Worm (Caenorhabditis elegans) whole organism, early embryonic: ENCODE data around the gene C47E8.1.

Source experiments
- aly-1 ChIP-seq: sonication (generic microtip); optimal IDR thresholded peaks from 2 replicates; lab custom pipeline; 2016; ENCODE audit warnings: missing genetic modification characterization, missing compliant biosample characterization
- ama-1 ChIP-seq: fragments of 150-350 bp; optimal IDR thresholded peaks from 2 replicates; lab custom pipeline; 2014
- ceh-36 ChIP-seq: sonication (generic microtip); optimal IDR thresholded peaks from 2 replicates; lab custom pipeline; 2016; ENCODE audit warnings: missing genetic modification characterization, inconsistent platforms, missing compliant biosample characterization
- ets-7 ChIP-seq: sonication (generic microtip); optimal IDR thresholded peaks from 2 replicates; lab custom pipeline; 2016; ENCODE audit warnings: missing genotype, missing genetic modification characterization, missing compliant biosample characterization
- flt-1 ChIP-seq: fragments of 200-800 bp; sonication (Bioruptor generic); IDR thresholded peaks from 2 replicates; pipeline ENCODE4 v1.3.6; 2022; ENCODE audit warnings: missing genetic modification characterization, missing compliant biosample characterization
- hmbx-1 ChIP-seq: sonication (generic microtip); optimal IDR thresholded peaks from 2 replicates; lab custom pipeline; 2016; ENCODE audit warnings: mild to moderate bottlenecking, missing genetic modification characterization, missing compliant biosample characterization
- hnd-1 ChIP-seq: sonication (generic microtip); optimal IDR thresholded peaks from 2 replicates; lab custom pipeline; 2016; ENCODE audit warnings: missing genetic modification characterization, missing compliant biosample characterization
- pes-1 ChIP-seq: fragments of 200-800 bp; sonication (Bioruptor generic); IDR thresholded peaks from 2 replicates; pipeline ENCODE4 v1.3.6; 2022; ENCODE audit warnings: missing genetic modification reagents, missing genetic modification characterization, missing compliant biosample characterization
- scrt-1 ChIP-seq: fragments of 200-800 bp; sonication (Bioruptor generic); IDR thresholded peaks from 2 replicates; pipeline ENCODE4 v1.3.6; 2022; ENCODE audit warnings: missing genetic modification characterization, missing compliant biosample characterization
- sea-1 ChIP-seq: fragments of 200-800 bp; sonication (Bioruptor generic); conservative IDR thresholded peaks from 2 replicates; pipeline ENCODE4 v1.3.6; 2022; ENCODE audit warnings: missing genetic modification characterization, missing compliant biosample characterization
- tbx-37 ChIP-seq: fragments of 200-800 bp; sonication (Bioruptor generic); conservative IDR thresholded peaks from 2 replicates; pipeline ENCODE4 v1.3.6; 2022; ENCODE audit warnings: missing genetic modification reagents, missing genetic modification characterization, missing compliant biosample characterization
- tra-4 ChIP-seq: sonication (generic microtip); optimal IDR thresholded peaks from 2 replicates; lab custom pipeline; 2017; ENCODE audit warnings: missing genetic modification characterization, missing compliant biosample characterization

ce11 chrV:14631588-14631987 lies 34.2 kb upstream of the C47E8.1 start, which contains the start of gene F43D2.3:
- TF ChIP-seq flt-1, result no peak
- TF ChIP-seq hmbx-1 (tag; lab: Kevin White, UChicago), result no peak
- TF ChIP-seq ama-1 (lab: Kevin White, UChicago), result no peak
- no peak for TF ChIP-seq pes-1 (GFP tag; lab: Robert Waterston, UW)
- no peak for TF ChIP-seq hnd-1
- no peak for TF ChIP-seq tbx-37 (GFP tag; lab: Robert Waterston, UW)
- no peak for TF ChIP-seq tra-4 (tag; lab: Kevin White, UChicago)
- TF ChIP-seq sea-1 (GFP tag; lab: Robert Waterston, UW), result no peak
- no peak for TF ChIP-seq scrt-1 (GFP tag; lab: Robert Waterston, UW)
- TF ChIP-seq ceh-36, result no peak
- TF ChIP-seq ets-7, result no peak
- TF ChIP-seq aly-1 (tag; lab: Kevin White, UChicago), result no peak
